Worm (Caenorhabditis elegans) whole organism, L4 larva: ENCODE measurements around the gene D1086.1.

Experiments
- F37D6.2 ChIP-seq: sonication (generic microtip); optimal IDR thresholded peaks from 2 replicates; lab custom pipeline; 2016; ENCODE audit warnings: mild to moderate bottlenecking, missing genetic modification characterization, missing compliant biosample characterization
- Y105C5A.15 ChIP-seq: fragments of 200-800 bp; sonication (Bioruptor generic); IDR thresholded peaks from 2 replicates; pipeline ENCODE4 v1.3.6; 2022; ENCODE audit warnings: missing genetic modification characterization, missing compliant biosample characterization
- aha-1 ChIP-seq: fragments of 150-350 bp; peaks from one replicate; lab custom pipeline; 2014; ENCODE audit warnings: missing biosample characterization, missing genetic modification characterization
- aly-2 ChIP-seq: sonication (generic microtip); optimal IDR thresholded peaks from 2 replicates; lab custom pipeline; 2018; ENCODE audit warnings: missing biosample characterization, missing genetic modification characterization
- daf-12 ChIP-seq: fragments of 150-350 bp; optimal IDR thresholded peaks from 2 replicates; lab custom pipeline; 2014; ENCODE audit warnings: missing biosample characterization, missing genetic modification reagents, missing genetic modification characterization
- hif-1 ChIP-seq, 2 experiments: sonication (generic microtip); optimal IDR thresholded peaks; 2 replicates each; lab custom pipeline; 2016 to 2017; ENCODE audit warnings: missing compliant biosample characterization in 2 of 2, missing genetic modification characterization in 2 of 2, missing genetic modification reagents in 2 of 2, missing genotype in 2 of 2, mild to moderate bottlenecking in 1 of 2
- hlh-30 ChIP-seq: sonication (generic microtip); optimal IDR thresholded peaks from 2 replicates; lab custom pipeline; 2017; ENCODE audit warnings: antibody characterized with exemption, mild to moderate bottlenecking, missing genetic modification characterization, missing compliant biosample characterization; ENCODE audit not compliant: insufficient read depth
- lim-7 ChIP-seq: fragments of 200-800 bp; sonication (Bioruptor generic); IDR thresholded peaks from 2 replicates; pipeline ENCODE4 v1.3.6; 2022; ENCODE audit warnings: missing genetic modification characterization, missing compliant biosample characterization
- mxl-2 ChIP-seq: fragments of 200-800 bp; sonication (Bioruptor generic); conservative IDR thresholded peaks from 2 replicates; pipeline ENCODE4 v1.3.6; 2022; ENCODE audit warnings: missing genetic modification reagents, missing genetic modification characterization, missing compliant biosample characterization
- nhr-6 ChIP-seq: fragments of 150-350 bp; optimal IDR thresholded peaks from 2 replicates; lab custom pipeline; 2014; ENCODE audit warnings: missing biosample characterization, missing genetic modification characterization
- nhr-77 ChIP-seq: fragments of 150-350 bp; optimal IDR thresholded peaks from 2 replicates; lab custom pipeline; 2014; ENCODE audit warnings: missing biosample characterization, missing genetic modification characterization
- pha-4 ChIP-seq, 2 experiments: fragments of 150-350 bp in 1 of 2; fragments of 200-800 bp in 1 of 2; sonication (Bioruptor generic) in 1 of 2; IDR thresholded peaks in 1 of 2; optimal IDR thresholded peaks in 1 of 2; 2 replicates each; pipeline versions ENCODE4 v1.3.6 to Lab custom; 2014 to 2022; ENCODE audit warnings: missing genetic modification characterization in 2 of 2, missing genetic modification reagents in 2 of 2, missing biosample characterization in 1 of 2, missing compliant biosample characterization in 1 of 2
- set-16 ChIP-seq: fragments of 200-800 bp; sonication (Bioruptor generic); IDR thresholded peaks from 2 replicates; pipeline ENCODE4 v1.3.6; 2022; ENCODE audit warnings: missing genetic modification reagents, missing genetic modification characterization, missing compliant biosample characterization
- snpc-4 ChIP-seq: fragments of 150-350 bp; optimal IDR thresholded peaks from 2 replicates; lab custom pipeline; 2014; ENCODE audit warnings: missing biosample characterization, missing genetic modification characterization
- unc-130 ChIP-seq: sonication (generic microtip); optimal IDR thresholded peaks from 2 replicates; lab custom pipeline; 2016; ENCODE audit warnings: missing genetic modification reagents, missing genetic modification characterization, missing compliant biosample characterization
- unc-62 ChIP-seq, 3 experiments: fragments of 150-350 bp in 1 of 3; sonication (generic microtip); optimal IDR thresholded peaks in 2 of 3; peaks in 1 of 3; 1 replicate in 1 of 3; 2 replicates in 2 of 3; lab custom pipeline; 2014 to 2017; ENCODE audit warnings: missing biosample characterization in 3 of 3, missing genetic modification characterization in 3 of 3, missing genetic modification reagents in 3 of 3, missing genotype in 1 of 3

Gene D1086.1

DNA sequence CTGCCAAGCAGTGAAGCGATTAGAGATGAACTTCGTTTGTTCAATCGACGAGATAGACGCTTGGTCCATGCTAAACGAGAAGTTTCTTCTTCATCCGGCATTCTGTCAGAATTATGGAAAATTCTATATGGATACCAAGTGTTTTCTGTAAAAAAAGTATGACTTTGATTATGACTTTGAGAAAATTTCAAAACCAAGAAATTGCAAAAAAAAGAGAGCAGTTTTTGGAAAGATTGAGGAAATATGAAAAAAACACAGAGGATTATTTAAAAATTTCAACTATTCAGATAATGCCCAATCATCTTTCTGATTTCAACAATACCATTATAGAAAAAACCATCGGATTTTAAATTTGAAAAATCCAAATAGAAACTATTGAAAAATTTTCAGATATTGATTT is 46.6 kb downstream of the D1086.1 start, which contains the start of gene par-1:
par-1 (minus strand) TSS at position 101 of the 400 bp plus-strand sequence.
- TF ChIP-seq aha-1 (tag; lab: Kevin White, UChicago) (peak; percentile 45), unc-130 (GFP tag; lab: Kevin White, UChicago) (no peak)

DNA sequence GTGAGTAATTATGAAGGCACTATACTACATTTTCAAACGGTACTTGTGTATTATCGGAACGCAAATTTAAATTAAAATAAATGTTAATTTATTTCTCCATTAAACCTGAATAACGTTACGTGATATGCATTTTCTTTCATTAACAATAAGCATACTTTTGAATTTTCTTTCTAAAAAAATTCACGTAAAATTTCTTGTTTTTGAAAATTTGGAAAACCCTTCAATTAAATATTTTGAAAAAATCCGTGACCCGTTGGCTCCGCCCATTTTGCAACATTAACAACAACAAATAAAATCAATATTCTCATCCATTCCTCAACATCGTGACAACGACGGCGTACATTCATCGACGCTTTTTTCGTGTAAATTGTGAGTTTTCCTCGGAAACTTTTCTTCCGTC is 47.5 kb downstream of the D1086.1 start, which contains the start of gene acs-10:
acs-10 (plus strand) TSS at position 301 of the 400 bp plus-strand sequence.
- no peak for TF ChIP-seq nhr-6 (tag; lab: Kevin White, UChicago)
- no peak for TF ChIP-seq nhr-77 (tag; lab: Kevin White, UChicago)
- no peak for TF ChIP-seq daf-12
- no peak for TF ChIP-seq F37D6.2 (tag; lab: Kevin White, UChicago)
- TF ChIP-seq mxl-2 (GFP tag; lab: Robert Waterston, UW) = no peak
- no peak for TF ChIP-seq snpc-4 (tag; lab: Kevin White, UChicago)
- TF ChIP-seq Y105C5A.15 (GFP tag; lab: Robert Waterston, UW) = no peak
- TF ChIP-seq aly-2 (tag; lab: Kevin White, UChicago) = no peak
- TF ChIP-seq lim-7 = no peak

DNA sequence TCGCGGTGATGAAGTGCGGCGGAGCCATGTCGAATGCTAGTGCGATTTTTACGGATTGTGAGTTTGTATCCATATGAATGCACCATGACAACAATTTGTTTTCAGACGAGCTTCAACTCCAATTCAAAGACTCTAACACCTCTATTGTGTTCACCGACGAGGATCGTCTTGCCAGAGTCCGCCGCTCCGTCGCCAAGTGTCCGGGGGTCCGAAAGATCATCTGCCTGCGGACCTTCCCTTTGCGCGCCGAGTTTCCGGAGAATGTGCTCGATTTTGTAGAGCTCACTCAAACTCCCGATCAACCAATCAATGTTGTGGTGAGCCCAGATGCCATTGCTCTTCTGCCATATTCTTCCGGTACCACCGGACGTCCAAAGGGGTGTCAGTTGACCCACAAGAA is 48.5 kb downstream of the D1086.1 start:
- TF ChIP-seq set-16 (GFP tag; lab: Robert Waterston, UW) (peak; percentile 67), pha-4 (GFP tag; IDR thresholded peaks at IDR 0.05; lab: Robert Waterston, UW) (no peak), pha-4 (tag; optimal IDR thresholded peaks at IDR 0.05; lab: Kevin White, UChicago) (no peak)
- TF ChIP-seq, all 104 proteins: peak for 1

DNA sequence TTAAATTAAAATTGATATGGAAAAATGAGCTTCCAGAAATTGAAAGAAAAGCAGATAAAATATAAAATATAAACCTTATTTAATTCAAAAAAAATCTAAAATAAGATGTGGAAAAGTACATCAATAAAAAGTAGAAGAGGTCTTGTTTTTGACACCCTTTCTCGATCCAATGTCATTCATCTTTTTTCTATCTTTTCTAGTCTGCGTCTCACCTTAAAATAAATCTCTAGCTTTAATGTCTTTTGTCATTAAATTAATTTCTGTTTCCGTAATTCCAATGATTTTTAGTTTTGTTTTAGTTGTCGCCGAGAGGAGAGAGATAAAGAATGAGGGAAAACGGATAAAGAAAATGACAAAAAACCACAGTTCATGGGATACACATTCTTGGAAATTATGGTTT is 50.5 kb downstream of the D1086.1 start:
- TF ChIP-seq unc-62 (GFP tag; optimal IDR thresholded peaks at IDR 0.05 in 1 of 2; lab: Kevin White, UChicago) = peak in 1 of 2 experiments; percentile 65
- TF ChIP-seq unc-62 (tag; optimal IDR thresholded peaks at IDR 0.05; lab: Kevin White, UChicago) = no peak
- TF ChIP-seq hif-1 (tag; optimal IDR thresholded peaks at IDR 0.05; lab: Kevin White, UChicago) = no peak
- no peak for TF ChIP-seq hlh-30
